Fruit fly (Drosophila melanogaster): ENCODE data around the gene BBIP1.
A peak's percentile ranks its signal among the peaks of the same experiment; 100 is the strongest.

The BBIP1 gene

dm6 chr3R:9378644-9379411 is 25.4 kb upstream of the BBIP1 start (continued):
- TF ChIP-seq dl (GFP tag; optimal IDR thresholded peaks at IDR 0.05; ENCODE audit: insufficient read depth in 1 of 2, partially characterized antibody in 2 of 2) = no peak

dm6 chr3R:9380970-9381369 is 23.2 kb upstream of the BBIP1 start:
- TF ChIP-seq Vsx2 (GFP tag; optimal IDR thresholded peaks at IDR 0.05; ENCODE audit: partially characterized antibody) (no peak), h (GFP tag; optimal IDR thresholded peaks at IDR 0.05) (no peak), ey (GFP tag; optimal IDR thresholded peaks at IDR 0.05) (no peak), jim (GFP tag; optimal IDR thresholded peaks at IDR 0.05) (no peak)

dm6 chr3R:9385987-9386386 is 18.2 kb upstream of the BBIP1 start:
- no peak for TF ChIP-seq Abd-B (GFP tag; optimal IDR thresholded peaks at IDR 0.05)
- no peak for TF ChIP-seq sage (GFP tag; optimal IDR thresholded peaks at IDR 0.05)
- no peak for TF ChIP-seq Hnf4 (GFP tag; optimal IDR thresholded peaks at IDR 0.05)
- TF ChIP-seq HLH106 (tag; optimal IDR thresholded peaks at IDR 0.05) = no peak
- TF ChIP-seq N (GFP tag; optimal IDR thresholded peaks at IDR 0.05) = no peak
- TF ChIP-seq psq (GFP tag; optimal IDR thresholded peaks at IDR 0.05) = no peak
- no peak for TF ChIP-seq CrebA (GFP tag; optimal IDR thresholded peaks at IDR 0.05; ENCODE audit: borderline replicate concordance)
- TF ChIP-seq h (GFP tag; optimal IDR thresholded peaks at IDR 0.05) = no peak

- TF ChIP-seq lola (GFP tag; optimal IDR thresholded peaks at IDR 0.05) (no peak), h (GFP tag; optimal IDR thresholded peaks at IDR 0.05) (peak; percentile 40), Rel (GFP tag; optimal IDR thresholded peaks at IDR 0.05) (no peak), Rel (tag; optimal IDR thresholded peaks at IDR 0.05) (peak; percentile 49), foxo (GFP tag; optimal IDR thresholded peaks at IDR 0.05) (peak in 1 of 2 experiments; percentile 26), br (GFP tag; optimal IDR thresholded peaks at IDR 0.05) (peak; percentile 5), fru (GFP tag; optimal IDR thresholded peaks at IDR 0.05) (no peak)
These were observed 16.6 kb upstream of the BBIP1 start for dm6 chr3R:9387634-9388033.

dm6 chr3R:9388321-9388720 is 15.9 kb upstream of the BBIP1 start:
- TF ChIP-seq Vsx2 (GFP tag; optimal IDR thresholded peaks at IDR 0.05; ENCODE audit: partially characterized antibody) = no peak
- TF ChIP-seq Hr78 (GFP tag; optimal IDR thresholded peaks at IDR 0.05) = no peak
- TF ChIP-seq Abd-B (GFP tag; optimal IDR thresholded peaks at IDR 0.05) = no peak
- TF ChIP-seq h (GFP tag; optimal IDR thresholded peaks at IDR 0.05) = no peak
- TF ChIP-seq HLH106 (tag; optimal IDR thresholded peaks at IDR 0.05) = no peak
- TF ChIP-seq Hnf4 (GFP tag; optimal IDR thresholded peaks at IDR 0.05) = no peak

- TF ChIP-seq lola (GFP tag; optimal IDR thresholded peaks at IDR 0.05) (no peak), dl (GFP tag; optimal IDR thresholded peaks at IDR 0.05; ENCODE audit: insufficient read depth in 1 of 2, partially characterized antibody in 2 of 2) (no peak), HLH106 (tag; optimal IDR thresholded peaks at IDR 0.05) (no peak), Abd-B (GFP tag; optimal IDR thresholded peaks at IDR 0.05) (no peak), OdsH (GFP tag; optimal IDR thresholded peaks at IDR 0.05) (no peak), N (GFP tag; optimal IDR thresholded peaks at IDR 0.05) (no peak), CG9705 (GFP tag; optimal IDR thresholded peaks at IDR 0.05) (no peak), fru (GFP tag; optimal IDR thresholded peaks at IDR 0.05) (no peak), Myc (optimal IDR thresholded peaks at IDR 0.05) (no peak), h (GFP tag; optimal IDR thresholded peaks at IDR 0.05) (no peak), GATAd (GFP tag; optimal IDR thresholded peaks at IDR 0.05) (no peak), Hr78 (GFP tag; optimal IDR thresholded peaks at IDR 0.05) (no peak), Hnf4 (GFP tag; optimal IDR thresholded peaks at IDR 0.05) (no peak), foxo (GFP tag; optimal IDR thresholded peaks at IDR 0.05) (no peak), pan (optimal IDR thresholded peaks at IDR 0.05) (no peak), sv (GFP tag; optimal IDR thresholded peaks at IDR 0.05) (no peak), Hr83 (GFP tag; optimal IDR thresholded peaks at IDR 0.05; ENCODE audit: poor library complexity, severe bottlenecking) (no peak), usp (GFP tag; optimal IDR thresholded peaks at IDR 0.05) (no peak), Jra (GFP tag; optimal IDR thresholded peaks at IDR 0.05) (no peak), psq (GFP tag; optimal IDR thresholded peaks at IDR 0.05) (no peak)
These were observed 15.2 kb upstream of the BBIP1 start for dm6 chr3R:9388972-9389371.

Measured in whole organism, wandering third instar larva.